Worm (Caenorhabditis elegans) whole organism, early embryonic: ENCODE measurements around the gene grd-1.

Experiments
- F13C5.2 ChIP-seq: sonication (generic microtip); optimal IDR thresholded peaks from 2 replicates; lab custom pipeline; 2017; ENCODE audit warnings: mild to moderate bottlenecking, missing genetic modification characterization, inconsistent platforms, missing compliant biosample characterization
- ama-1 ChIP-seq: fragments of 150-350 bp; optimal IDR thresholded peaks from 2 replicates; lab custom pipeline; 2014
- ceh-13 ChIP-seq: fragments of 200-800 bp; sonication (Bioruptor generic); optimal IDR thresholded peaks from 2 replicates; lab custom pipeline; 2018; ENCODE audit warnings: mild to moderate bottlenecking, missing genetic modification characterization, missing compliant biosample characterization
- ceh-36 ChIP-seq: sonication (generic microtip); optimal IDR thresholded peaks from 2 replicates; lab custom pipeline; 2016; ENCODE audit warnings: missing genetic modification characterization, inconsistent platforms, missing compliant biosample characterization
- hnd-1 ChIP-seq: sonication (generic microtip); optimal IDR thresholded peaks from 2 replicates; lab custom pipeline; 2016; ENCODE audit warnings: missing genetic modification characterization, missing compliant biosample characterization

DNA sequence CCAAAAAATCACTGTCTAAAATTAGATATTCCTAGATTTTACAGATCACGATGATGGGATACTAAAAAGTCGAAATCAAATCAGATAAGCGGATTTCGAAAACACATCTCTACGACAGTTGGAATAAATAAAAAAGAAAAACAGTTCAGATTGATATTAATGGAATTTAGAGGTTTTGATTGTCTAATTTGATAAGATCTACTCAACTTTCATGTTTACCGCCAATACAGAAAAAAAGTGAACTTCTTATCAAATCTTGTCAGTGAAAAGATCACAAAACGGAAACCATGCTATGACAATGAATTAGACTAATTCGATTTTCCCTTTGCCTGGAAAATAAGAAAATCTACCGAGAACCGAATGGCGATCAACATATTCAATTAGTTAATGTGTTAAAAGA, 17.0 kb downstream of the grd-1 start:
- TF ChIP-seq F13C5.2 (tag; lab: Kevin White, UChicago) (no peak), hnd-1 (tag; lab: Kevin White, UChicago) (no peak), ceh-36 (no peak), ama-1 (lab: Kevin White, UChicago) (no peak), ceh-13 (GFP tag; lab: Kevin White, UChicago) (no peak)
